ENCODE assay signal across 5 worm cellular contexts in genomic region chrIII:11660736-11661135, ce11.
TF ChIP-seq lines count a peak whose summit lies in the region.

No protein-coding gene starts in this region.

TF ChIP-seq in whole organism, L1 larva, 84 proteins besides CTCF, POLR2A, EP300 and RAD21 (continues in another document):
- TF ChIP-seq lin-13 (GFP tag; optimal IDR thresholded peaks at IDR 0.05; lab: Kevin White, UChicago), result no peak
- no peak for TF ChIP-seq ceh-8 (GFP tag; optimal IDR thresholded peaks at IDR 0.05; lab: Kevin White, UChicago)
- peak in 1 of 2 experiments; percentile 34 for TF ChIP-seq lsy-2 (tag; optimal IDR thresholded peaks at IDR 0.05; lab: Kevin White, UChicago)
- TF ChIP-seq mdl-1 (tag; optimal IDR thresholded peaks at IDR 0.05; lab: Kevin White, UChicago), result no peak
- no peak for TF ChIP-seq ceh-82 (tag; optimal IDR thresholded peaks at IDR 0.05; lab: Kevin White, UChicago)
- TF ChIP-seq ceh-90 (tag; optimal IDR thresholded peaks at IDR 0.05; lab: Kevin White, UChicago), result no peak
- TF ChIP-seq egl-27 (tag; optimal IDR thresholded peaks at IDR 0.05; lab: Kevin White, UChicago), result no peak
- no peak for TF ChIP-seq blmp-1 (tag; optimal IDR thresholded peaks at IDR 0.05; lab: Kevin White, UChicago)
- TF ChIP-seq fkh-4 (tag; optimal IDR thresholded peaks at IDR 0.05; lab: Kevin White, UChicago; ENCODE audit: borderline replicate concordance), result no peak
- no peak for TF ChIP-seq ceh-63 (GFP tag; optimal IDR thresholded peaks at IDR 0.05; lab: Kevin White, UChicago)
- TF ChIP-seq lin-15B (tag; optimal IDR thresholded peaks at IDR 0.05; lab: Kevin White, UChicago), result no peak
- no peak for TF ChIP-seq C34B4.2 (tag; optimal IDR thresholded peaks at IDR 0.05; lab: Kevin White, UChicago)
- no peak for TF ChIP-seq unc-62 (GFP tag; optimal IDR thresholded peaks at IDR 0.05; lab: Kevin White, UChicago)
- no peak for TF ChIP-seq lir-3 (tag; optimal IDR thresholded peaks at IDR 0.05; lab: Kevin White, UChicago; ENCODE audit: poor library complexity)
- TF ChIP-seq nhr-85 (tag; lab: Kevin White, UChicago), result no peak
- TF ChIP-seq egl-13 (tag; optimal IDR thresholded peaks at IDR 0.05; lab: Kevin White, UChicago), result no peak
- no peak for TF ChIP-seq irx-1 (tag; optimal IDR thresholded peaks at IDR 0.05; lab: Kevin White, UChicago)
- no peak for TF ChIP-seq rnt-1 (tag; optimal IDR thresholded peaks at IDR 0.05; lab: Kevin White, UChicago)
- TF ChIP-seq ama-1 (optimal IDR thresholded peaks at IDR 0.05; lab: Kevin White, UChicago), result no peak

TF ChIP-seq in whole organism, L2 larva, 48 proteins besides CTCF, POLR2A, EP300 and RAD21 (continues in another document):
- TF ChIP-seq unc-55 (GFP tag; optimal IDR thresholded peaks at IDR 0.05; lab: Kevin White, UChicago), result no peak
- TF ChIP-seq sem-4 (tag; optimal IDR thresholded peaks at IDR 0.05; lab: Kevin White, UChicago), result no peak
- TF ChIP-seq unc-39 (tag; optimal IDR thresholded peaks at IDR 0.05; lab: Kevin White, UChicago), result no peak
- no peak for TF ChIP-seq gmeb-1 (tag; optimal IDR thresholded peaks at IDR 0.05; lab: Kevin White, UChicago)
- no peak for TF ChIP-seq blmp-1 (tag; optimal IDR thresholded peaks at IDR 0.05; lab: Kevin White, UChicago; ENCODE audit: insufficient read depth)
- no peak for TF ChIP-seq ama-1 (optimal IDR thresholded peaks at IDR 0.05; lab: Kevin White, UChicago)
- no peak for TF ChIP-seq sma-3 (GFP tag; optimal IDR thresholded peaks at IDR 0.05; lab: Kevin White, UChicago)
- no peak for TF ChIP-seq dmd-4 (tag; optimal IDR thresholded peaks at IDR 0.05; lab: Kevin White, UChicago)
- no peak for TF ChIP-seq nhr-10 (tag; optimal IDR thresholded peaks at IDR 0.05; lab: Kevin White, UChicago)
- no peak for TF ChIP-seq aly-2 (tag; optimal IDR thresholded peaks at IDR 0.05; lab: Kevin White, UChicago)
- no peak for TF ChIP-seq crh-2 (tag; optimal IDR thresholded peaks at IDR 0.05; lab: Kevin White, UChicago)
- TF ChIP-seq mdl-1 (tag; optimal IDR thresholded peaks at IDR 0.05; lab: Kevin White, UChicago), result no peak
- TF ChIP-seq alr-1 (tag; optimal IDR thresholded peaks at IDR 0.05; lab: Kevin White, UChicago), result no peak
- no peak for TF ChIP-seq lin-13 (GFP tag; optimal IDR thresholded peaks at IDR 0.05; lab: Kevin White, UChicago)
- no peak for TF ChIP-seq peb-1 (tag; optimal IDR thresholded peaks at IDR 0.05; lab: Kevin White, UChicago)
- no peak for TF ChIP-seq zag-1 (tag; optimal IDR thresholded peaks at IDR 0.05; lab: Kevin White, UChicago)
- no peak for TF ChIP-seq mab-5 (tag; optimal IDR thresholded peaks at IDR 0.05; lab: Kevin White, UChicago)
- TF ChIP-seq sma-9 (GFP tag; optimal IDR thresholded peaks at IDR 0.05; lab: Kevin White, UChicago), result peak; percentile 9
- TF ChIP-seq sma-9 (tag; optimal IDR thresholded peaks at IDR 0.05; lab: Kevin White, UChicago), result no peak
- TF ChIP-seq lsy-2 (tag; optimal IDR thresholded peaks at IDR 0.05; lab: Kevin White, UChicago), result peak in 1 of 2 experiments; percentile 19

TF ChIP-seq in whole organism, L3 larva, 47 proteins besides CTCF, POLR2A, EP300 and RAD21:
- TF ChIP-seq pha-4 (tag; optimal IDR thresholded peaks at IDR 0.05; lab: Kevin White, UChicago) (peak; percentile 26), ceh-82 (tag; optimal IDR thresholded peaks at IDR 0.05; lab: Kevin White, UChicago) (no peak), nfya-1 (tag; optimal IDR thresholded peaks at IDR 0.05; lab: Kevin White, UChicago; ENCODE audit: insufficient read depth) (peak; percentile 40)

TF ChIP-seq in whole organism, L4 larva, 104 proteins besides CTCF, POLR2A, EP300 and RAD21:
- TF ChIP-seq rbr-2 (tag; optimal IDR thresholded peaks at IDR 0.05; lab: Kevin White, UChicago) (no peak), skn-1 (tag; optimal IDR thresholded peaks at IDR 0.05; lab: Kevin White, UChicago) (no peak), vab-7 (GFP tag; IDR thresholded peaks at IDR 0.05; lab: Robert Waterston, UW) (no peak), hmg-1.1 (GFP tag; IDR thresholded peaks at IDR 0.05; lab: Robert Waterston, UW) (0 out of 2 replicates have a peak, but pooled peaks have one; percentile 25), ZK337.2 (GFP tag; IDR thresholded peaks at IDR 0.05; lab: Robert Waterston, UW) (no peak), lin-1 (GFP tag; IDR thresholded peaks at IDR 0.05; lab: Robert Waterston, UW) (no peak), mep-1 (tag; optimal IDR thresholded peaks at IDR 0.05; lab: Kevin White, UChicago) (peak; percentile 24), zip-2 (tag; optimal IDR thresholded peaks at IDR 0.05; lab: Kevin White, UChicago) (no peak), hlh-30 (tag; optimal IDR thresholded peaks at IDR 0.05; lab: Kevin White, UChicago; ENCODE audit: insufficient read depth) (peak; percentile 20), daf-12 (tag; optimal IDR thresholded peaks at IDR 0.05; lab: Kevin White, UChicago) (no peak), hlh-11 (tag; optimal IDR thresholded peaks at IDR 0.05; lab: Kevin White, UChicago) (peak; percentile 20), lsy-2 (tag; optimal IDR thresholded peaks at IDR 0.05; lab: Kevin White, UChicago) (peak in 1 of 2 experiments; percentile 33), unc-62 (GFP tag; optimal IDR thresholded peaks at IDR 0.05 in 1 of 2; lab: Kevin White, UChicago) (peak in 1 of 2 experiments; percentile 99), unc-62 (tag; optimal IDR thresholded peaks at IDR 0.05; lab: Kevin White, UChicago) (no peak), tra-1 (GFP tag; IDR thresholded peaks at IDR 0.05; lab: Robert Waterston, UW) (no peak), F10B5.3 (tag; optimal IDR thresholded peaks at IDR 0.05; lab: Kevin White, UChicago) (no peak)

TF ChIP-seq in whole organism, young adult, 124 proteins besides CTCF, POLR2A, EP300 and RAD21:
- TF ChIP-seq ztf-28 (GFP tag; IDR thresholded peaks at IDR 0.05; lab: Robert Waterston, UW), result no peak
- TF ChIP-seq lag-1 (GFP tag; IDR thresholded peaks at IDR 0.05; lab: Robert Waterston, UW), result no peak
- no peak for TF ChIP-seq mes-4 (tag; optimal IDR thresholded peaks at IDR 0.05; lab: Kevin White, UChicago)
- TF ChIP-seq nhr-80 (tag; optimal IDR thresholded peaks at IDR 0.05; lab: Kevin White, UChicago), result peak; percentile 7
- TF ChIP-seq let-526 (GFP tag; IDR thresholded peaks at IDR 0.05; lab: Robert Waterston, UW), result no peak
- TF ChIP-seq attf-5 (GFP tag; optimal IDR thresholded peaks at IDR 0.05; lab: Kevin White, UChicago), result no peak
- no peak for TF ChIP-seq K12H6.12 (tag; optimal IDR thresholded peaks at IDR 0.05; lab: Kevin White, UChicago)
- TF ChIP-seq dpff-1 (tag; optimal IDR thresholded peaks at IDR 0.05; lab: Kevin White, UChicago), result no peak
- no peak for TF ChIP-seq nhr-27 (tag; optimal IDR thresholded peaks at IDR 0.05; lab: Kevin White, UChicago)
- no peak for TF ChIP-seq nhr-90 (tag; optimal IDR thresholded peaks at IDR 0.05; lab: Kevin White, UChicago)
- no peak for TF ChIP-seq egrh-3 (GFP tag; IDR thresholded peaks at IDR 0.05; lab: Robert Waterston, UW)
- no peak for TF ChIP-seq egl-18 (GFP tag; IDR thresholded peaks at IDR 0.05; lab: Robert Waterston, UW)
- no peak for TF ChIP-seq lin-40 (tag; optimal IDR thresholded peaks at IDR 0.05; lab: Kevin White, UChicago)
- TF ChIP-seq zfh-2 (GFP tag; conservative IDR thresholded peaks at IDR 0.05; lab: Robert Waterston, UW), result 0 out of 2 replicates have a peak, but pooled peaks have one; percentile 8
